Fruit fly (Drosophila melanogaster) whole organism, prepupa: ENCODE data around the gene Lcp65Ag2.

Experiments
- CG16779 ChIP-seq: fragments of 200-800 bp; sonication (Bioruptor generic); optimal IDR thresholded peaks from 3 replicates; lab custom pipeline; 2017; ENCODE audit warnings: missing biosample characterization, mild to moderate bottlenecking, missing genetic modification characterization
- CG3919 ChIP-seq: fragments of 200-800 bp; sonication (Bioruptor generic); optimal IDR thresholded peaks from 3 replicates; lab custom pipeline; 2016; ENCODE audit warnings: missing biosample characterization, missing genetic modification characterization
- CG4318 ChIP-seq: fragments of 200-800 bp; sonication (Bioruptor generic); optimal IDR thresholded peaks from 3 replicates; lab custom pipeline; 2017; ENCODE audit warnings: missing biosample characterization, mild to moderate bottlenecking, missing genetic modification characterization
- CG6808 ChIP-seq: fragments of 200-800 bp; sonication (Bioruptor generic); optimal IDR thresholded peaks from 3 replicates; lab custom pipeline; 2017; ENCODE audit warnings: missing biosample characterization, missing genetic modification characterization, mild to moderate bottlenecking, moderate library complexity, missing genetic modification reagents
- CG6854 ChIP-seq: fragments of 200-800 bp; sonication (Bioruptor generic); optimal IDR thresholded peaks from 2 replicates; lab custom pipeline; 2017; ENCODE audit warnings: missing biosample characterization, mild to moderate bottlenecking, missing genetic modification characterization
- CG8319 ChIP-seq: fragments of 200-800 bp; sonication (Bioruptor generic); optimal IDR thresholded peaks from 3 replicates; lab custom pipeline; 2016; ENCODE audit warnings: missing biosample characterization, missing genetic modification characterization
- Eip75B ChIP-seq: fragments of 200-800 bp; sonication (Bioruptor generic); optimal IDR thresholded peaks from 3 replicates; lab custom pipeline; 2016; ENCODE audit warnings: missing biosample characterization, missing genetic modification characterization
- Eip93F ChIP-seq: fragments of 200-800 bp; sonication (Bioruptor generic); optimal IDR thresholded peaks from 2 replicates; lab custom pipeline; 2016; ENCODE audit warnings: missing biosample characterization, mild to moderate bottlenecking, missing genetic modification characterization
- Lpt ChIP-seq: fragments of 200-800 bp; sonication (Bioruptor generic); optimal IDR thresholded peaks from 3 replicates; lab custom pipeline; 2016; ENCODE audit warnings: missing biosample characterization, missing genetic modification characterization
- Sox102F ChIP-seq: fragments of 200-800 bp; sonication (Bioruptor generic); optimal IDR thresholded peaks from 2 replicates; lab custom pipeline; 2016; ENCODE audit warnings: missing biosample characterization, mild to moderate bottlenecking, missing genetic modification characterization
- eg ChIP-seq: fragments of 200-800 bp; sonication (Bioruptor generic); IDR thresholded peaks from 3 replicates; pipeline ENCODE4 v1.3.6; 2022; ENCODE audit warnings: missing biosample characterization, missing genetic modification characterization

- TF ChIP-seq Lpt (GFP tag; lab: Kevin White, UChicago): no peak
- TF ChIP-seq Eip75B (GFP tag; lab: Kevin White, UChicago): no peak
- TF ChIP-seq CG6808: no peak
- TF ChIP-seq CG16779: no peak
- no peak for TF ChIP-seq CG8319 (GFP tag; lab: Kevin White, UChicago)
- TF ChIP-seq CG4318 (GFP tag; lab: Kevin White, UChicago): no peak
- TF ChIP-seq CG6854: no peak
- no peak for TF ChIP-seq eg (GFP tag; lab: Robert Waterston, UW)
- no peak for TF ChIP-seq CG3919 (GFP tag; lab: Kevin White, UChicago)
- TF ChIP-seq Sox102F (GFP tag; lab: Kevin White, UChicago): no peak
- TF ChIP-seq Eip93F (GFP tag; lab: Kevin White, UChicago): no peak
These were observed 24.1 kb upstream of the Lcp65Ag2 start, which contains the start of gene CG13297 for dm6 chr3L:6157327-6158032.
